Fruit fly (Drosophila melanogaster) whole organism, embryonic: ENCODE measurements around the gene path.

Experiments used
- CG10431 ChIP-seq: fragments of 200-800 bp; sonication (Bioruptor generic); optimal IDR thresholded peaks from 3 replicates; lab custom pipeline; 2018; ENCODE audit warnings: missing biosample characterization, mild to moderate bottlenecking, missing genetic modification characterization
- CG10543 ChIP-seq: fragments of 200-800 bp; sonication (Bioruptor generic); optimal IDR thresholded peaks from 3 replicates; lab custom pipeline; 2017; ENCODE audit warnings: missing biosample characterization, mild to moderate bottlenecking, missing genetic modification characterization, moderate library complexity
- CG15479 ChIP-seq: fragments of 200-800 bp; sonication (Bioruptor generic); optimal IDR thresholded peaks from 3 replicates; lab custom pipeline; 2019; ENCODE audit warnings: missing biosample characterization, mild to moderate bottlenecking, missing genetic modification characterization, moderate library complexity
- CG32772 ChIP-seq: fragments of 200-800 bp; sonication (Bioruptor generic); IDR thresholded peaks from 2 replicates; pipeline ENCODE4 v1.3.6; 2022; ENCODE audit warnings: missing biosample characterization, missing genetic modification characterization
- CG34376 ChIP-seq: fragments of 200-800 bp; sonication (Bioruptor generic); optimal IDR thresholded peaks from 2 replicates; lab custom pipeline; 2018; ENCODE audit warnings: missing biosample characterization, mild to moderate bottlenecking, missing genetic modification characterization
- CG4820 ChIP-seq: fragments of 200-800 bp; sonication (Bioruptor generic); optimal IDR thresholded peaks from 3 replicates; lab custom pipeline; 2016; ENCODE audit warnings: missing biosample characterization, missing genetic modification characterization
- Camta ChIP-seq: fragments of 200-800 bp; sonication (Bioruptor generic); optimal IDR thresholded peaks from 2 replicates; lab custom pipeline; 2016; ENCODE audit warnings: missing biosample characterization, missing genetic modification characterization
- D ChIP-seq, 2 experiments: fragments of 200-800 bp in 1 of 2; fragments of >200 bp in 1 of 2; sonication (Bioruptor generic) in 1 of 2; optimal IDR thresholded peaks; 2 replicates in 1 of 2; 3 replicates in 1 of 2; lab custom pipeline; 2017; ENCODE audit warnings: mild to moderate bottlenecking in 1 of 2, missing biosample characterization in 1 of 2, missing genetic modification characterization in 1 of 2, missing genetic modification reagents in 1 of 2
- Dll ChIP-seq: fragments of 200-800 bp; sonication (Bioruptor generic); IDR thresholded peaks from 4 replicates; pipeline ENCODE4 v1.3.6; 2022; ENCODE audit warnings: missing biosample characterization, missing genetic modification characterization; ENCODE audit not compliant: partially characterized antibody
- Ets65A ChIP-seq: fragments of 200-800 bp; sonication (Bioruptor generic); peaks from one replicate; lab custom pipeline; 2016; ENCODE audit warnings: missing biosample characterization, missing genetic modification characterization
- Hmr ChIP-seq: fragments of 200-800 bp; sonication (Bioruptor generic); optimal IDR thresholded peaks from 3 replicates; lab custom pipeline; 2017; ENCODE audit warnings: mild to moderate bottlenecking, missing biosample characterization, missing genetic modification reagents, missing genetic modification characterization
- Kr ChIP-seq: fragments of 200-800 bp; sonication (Bioruptor generic); optimal IDR thresholded peaks from 2 replicates; lab custom pipeline; 2017; ENCODE audit warnings: missing biosample characterization, mild to moderate bottlenecking, missing genetic modification characterization
- bcd ChIP-seq: fragments of 200-800 bp; sonication (Bioruptor generic); optimal IDR thresholded peaks from 2 replicates; lab custom pipeline; 2017; ENCODE audit warnings: missing biosample characterization, mild to moderate bottlenecking, missing genetic modification characterization
- bigmax ChIP-seq: fragments of 200-800 bp; sonication (Bioruptor generic); optimal IDR thresholded peaks from 2 replicates; lab custom pipeline; 2018; ENCODE audit warnings: missing biosample characterization, mild to moderate bottlenecking, missing genetic modification characterization
- cad ChIP-seq: fragments of >200 bp; optimal IDR thresholded peaks from 2 replicates; lab custom pipeline; 2017; ENCODE audit warnings: missing biosample characterization, missing genetic modification characterization
- chinmo ChIP-seq: fragments of 200-800 bp; sonication (Bioruptor generic); IDR thresholded peaks from 4 replicates; pipeline ENCODE4 v1.3.6; 2022; ENCODE audit warnings: missing biosample characterization, missing genetic modification characterization; ENCODE audit not compliant: partially characterized antibody
- dimm ChIP-seq: fragments of 200-800 bp; sonication (Bioruptor generic); IDR thresholded peaks from 2 replicates; pipeline ENCODE4 v1.3.6; 2022; ENCODE audit warnings: missing biosample characterization, missing genetic modification characterization
- fd3F ChIP-seq: fragments of 200-800 bp; sonication (Bioruptor generic); optimal IDR thresholded peaks from 2 replicates; lab custom pipeline; 2018; ENCODE audit warnings: missing biosample characterization, mild to moderate bottlenecking, missing genetic modification characterization, moderate library complexity
- fu2 ChIP-seq: fragments of 200-800 bp; sonication (Bioruptor generic); optimal IDR thresholded peaks from 2 replicates; lab custom pipeline; 2016; ENCODE audit warnings: missing biosample characterization, missing genetic modification characterization
- gt ChIP-seq: fragments of 200-800 bp; sonication (Bioruptor generic); IDR thresholded peaks from 2 replicates; pipeline ENCODE4 v1.3.6; 2022; ENCODE audit warnings: missing biosample characterization, missing genetic modification characterization
- pfk ChIP-seq: fragments of 200-800 bp; sonication (Bioruptor generic); optimal IDR thresholded peaks from 2 replicates; lab custom pipeline; 2018; ENCODE audit warnings: missing biosample characterization, mild to moderate bottlenecking, missing genetic modification characterization, moderate library complexity
- phol ChIP-seq: fragments of 200-800 bp; sonication (Bioruptor generic); optimal IDR thresholded peaks from 3 replicates; lab custom pipeline; 2018; ENCODE audit warnings: missing biosample characterization, mild to moderate bottlenecking, missing genetic modification characterization, moderate library complexity
- pros ChIP-seq: fragments of 200-800 bp; sonication (Bioruptor generic); optimal IDR thresholded peaks from 3 replicates; lab custom pipeline; 2019; ENCODE audit warnings: missing biosample characterization, mild to moderate bottlenecking, missing genetic modification characterization, moderate library complexity
- ranshi ChIP-seq: fragments of 200-800 bp; sonication (Bioruptor generic); IDR thresholded peaks from 2 replicates; pipeline ENCODE4 v1.3.6; 2022; ENCODE audit warnings: missing biosample characterization, missing genetic modification characterization
- rib ChIP-seq: fragments of 200-800 bp; sonication (Bioruptor generic); IDR thresholded peaks from 2 replicates; pipeline ENCODE4 v1.3.6; 2022; ENCODE audit warnings: missing biosample characterization, missing genetic modification characterization
- salm ChIP-seq: fragments of 200-800 bp; sonication (Bioruptor generic); optimal IDR thresholded peaks from 2 replicates; lab custom pipeline; 2018; ENCODE audit warnings: missing biosample characterization, mild to moderate bottlenecking, missing genetic modification characterization
- sd ChIP-seq: fragments of 200-800 bp; sonication (Bioruptor generic); optimal IDR thresholded peaks from 3 replicates; lab custom pipeline; 2018; ENCODE audit warnings: missing biosample characterization, mild to moderate bottlenecking, missing genetic modification characterization, moderate library complexity
- sens-2 ChIP-seq: fragments of 200-800 bp; sonication (Bioruptor generic); IDR thresholded peaks from 2 replicates; pipeline ENCODE4 v1.3.6; 2022; ENCODE audit warnings: missing biosample characterization, missing genetic modification characterization
- slp2 ChIP-seq: fragments of 200-800 bp; sonication (Bioruptor generic); optimal IDR thresholded peaks from 2 replicates; lab custom pipeline; 2016; ENCODE audit warnings: missing biosample characterization, missing genetic modification characterization
- sug ChIP-seq: fragments of 200-800 bp; optimal IDR thresholded peaks from 2 replicates; lab custom pipeline; 2019; ENCODE audit warnings: missing biosample characterization, mild to moderate bottlenecking, missing genetic modification characterization, moderate library complexity
- twi ChIP-seq: fragments of 200-800 bp; optimal IDR thresholded peaks from 2 replicates; lab custom pipeline; 2019; ENCODE audit warnings: missing biosample characterization, mild to moderate bottlenecking, missing genetic modification characterization, moderate library complexity
- wor ChIP-seq: fragments of 200-800 bp; sonication (Bioruptor generic); IDR thresholded peaks from 2 replicates; pipeline ENCODE4 v1.3.6; 2022; ENCODE audit warnings: missing biosample characterization, missing genetic modification characterization
- zen ChIP-seq: fragments of 200-800 bp; sonication (Bioruptor generic); optimal IDR thresholded peaks from 3 replicates; lab custom pipeline; 2018; ENCODE audit warnings: missing biosample characterization, mild to moderate bottlenecking, missing genetic modification characterization, moderate library complexity

The path gene

dm6 chr3L:9499919-9500807 lies 5.0 kb downstream of the path start (continued):
- TF ChIP-seq gt = no peak
- no peak for TF ChIP-seq phol (tag; lab: Kevin White, UChicago)
- TF ChIP-seq sd = peak; percentile 50
- peak; percentile 31 for TF ChIP-seq CG10543 (GFP tag; lab: Kevin White, UChicago)
- TF ChIP-seq chinmo = 0 out of 4 replicates have a peak, but pooled peaks have one; percentile 18
- peak; percentile 38 for TF ChIP-seq CG34376 (GFP tag; lab: Kevin White, UChicago)
- no peak for TF ChIP-seq Ets65A (GFP tag; lab: Kevin White, UChicago)
- no peak for TF ChIP-seq rib (GFP tag; lab: Robert Waterston, UW)
- peak; percentile 44 for TF ChIP-seq sug (tag; lab: Kevin White, UChicago)

- TF ChIP-seq Camta (GFP tag; lab: Kevin White, UChicago) (no peak), fd3F (GFP tag; lab: Kevin White, UChicago) (no peak), slp2 (no peak), pfk (GFP tag; lab: Kevin White, UChicago) (no peak), sug (tag; lab: Kevin White, UChicago) (no peak)
Observed at dm6 chr3L:9497981-9498619, 7.0 kb downstream of the path start.

- TF ChIP-seq cad (GFP tag; lab: Kevin White, UChicago) (peak; percentile 32), fu2 (GFP tag; lab: Kevin White, UChicago) (no peak), ranshi (GFP tag; lab: Robert Waterston, UW) (no peak), CG4820 (GFP tag; lab: Kevin White, UChicago) (no peak), Ets65A (GFP tag; lab: Kevin White, UChicago) (peak; percentile 32), sens-2 (no peak)
Observed at dm6 chr3L:9497249-9497648, 7.9 kb downstream of the path start.

dm6 chr3L:9492115-9492514 lies 13.0 kb downstream of the path start, which contains the start of gene CG32037:
CG32037 (minus strand) TSS chr3L:9492215.
- TF ChIP-seq CG10431 (GFP tag; lab: Kevin White, UChicago) (no peak), Dll (GFP tag; lab: Robert Waterston, UW) (0 out of 4 replicates have a peak, but pooled peaks have one; percentile 3), dimm (GFP tag; lab: Robert Waterston, UW) (no peak), Hmr (GFP tag; lab: Kevin White, UChicago) (no peak), CG32772 (no peak)
- TF ChIP-seq, all 482 proteins: peak for 1

- TF ChIP-seq salm (tag; lab: Kevin White, UChicago) (no peak), D (optimal IDR thresholded peaks at IDR 0.05; lab: Kevin White, UChicago) (peak; percentile 7), D (GFP tag; optimal IDR thresholded peaks at IDR 0.05; lab: Kevin White, UChicago) (no peak), CG15479 (GFP tag; lab: Kevin White, UChicago) (peak; percentile 57), pros (GFP tag; lab: Kevin White, UChicago) (peak; percentile 55), Kr (GFP tag; lab: Kevin White, UChicago) (peak; percentile 69), bigmax (GFP tag; lab: Kevin White, UChicago) (no peak), zen (tag; lab: Kevin White, UChicago) (peak; percentile 67), bcd (no peak), twi (peak; percentile 89), wor (GFP tag; lab: Robert Waterston, UW) (no peak)
Observed at dm6 chr3L:9491331-9491730, 13.8 kb downstream of the path start.
